Fruit fly (Drosophila melanogaster) whole organism, larva: Measurements from ENCODE around the gene Cpr72Ea.
A peak's percentile ranks its signal among the peaks of the same experiment; 100 is the strongest.

Experiments
- noc ChIP-seq: fragments of 200-800 bp; sonication (Bioruptor generic); optimal IDR thresholded peaks from 3 replicates; lab custom pipeline; 2019; ENCODE audit warnings: missing biosample characterization, mild to moderate bottlenecking, missing genetic modification characterization, moderate library complexity

Cpr72Ea gene

DNA sequence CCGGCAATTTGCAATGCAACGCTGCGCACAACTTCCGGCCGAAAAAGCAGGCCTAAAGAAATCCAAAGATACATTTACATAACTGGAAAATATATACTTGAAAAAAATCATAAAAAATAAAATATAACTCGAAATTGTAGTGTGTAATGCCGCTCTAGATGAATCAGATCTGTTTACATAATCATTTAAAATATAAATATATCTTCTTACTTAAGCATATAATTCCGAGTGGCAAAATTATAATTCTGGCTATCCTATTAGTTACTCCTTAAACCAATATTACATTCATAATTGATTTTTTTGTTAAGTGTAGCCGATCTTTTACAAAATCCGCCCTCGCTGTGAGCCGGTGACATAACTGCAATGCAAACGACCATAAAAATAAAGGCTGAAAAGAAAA, 22.9 kb upstream of the Cpr72Ea start:
- TF ChIP-seq noc (tag; lab: Kevin White, UChicago): no peak

DNA sequence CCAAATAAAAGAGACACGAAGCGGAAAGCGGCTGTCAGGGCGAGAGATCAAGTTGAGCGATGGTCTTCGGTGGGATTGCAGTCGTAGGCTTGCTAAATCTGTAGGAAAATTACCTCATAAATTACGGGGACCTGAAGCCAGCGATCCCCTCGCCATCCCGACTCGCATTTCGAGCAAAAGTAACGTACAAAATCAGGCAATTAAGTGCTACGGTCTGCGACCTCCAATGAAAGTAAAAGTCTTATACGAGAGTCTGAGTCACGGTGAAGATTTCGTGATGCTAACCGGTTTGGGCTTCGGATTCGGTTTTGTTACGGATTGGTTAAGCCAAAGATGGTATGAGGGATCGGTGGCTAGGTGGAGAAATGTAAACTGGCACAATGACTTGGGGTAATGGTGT, 22.5 kb upstream of the Cpr72Ea start:
- no peak for TF ChIP-seq noc (tag; lab: Kevin White, UChicago)

DNA sequence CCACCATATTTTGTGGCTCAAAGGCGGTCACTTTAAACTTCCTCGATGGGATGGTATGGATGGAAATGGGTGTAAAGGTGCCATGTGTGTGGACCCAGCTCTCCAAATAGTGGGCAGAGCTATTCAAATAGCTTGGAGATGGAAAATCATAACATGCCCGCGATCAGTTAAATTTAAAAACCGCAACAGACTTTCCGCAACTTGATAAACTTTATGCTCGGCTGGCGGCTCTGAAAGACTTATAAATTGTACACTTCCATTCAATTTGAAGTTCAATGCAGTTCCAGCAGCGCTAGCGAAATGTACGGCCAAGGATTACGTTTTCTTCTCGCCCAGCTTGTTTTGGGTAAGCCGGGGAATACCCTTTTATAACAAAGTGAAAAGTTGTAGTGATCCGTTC, 16.4 kb upstream of the Cpr72Ea start, which contains the start of gene CG33257:
Gene CG33257, plus strand, starts transcription at position 301 of the 400 bp plus-strand sequence.
- no peak for TF ChIP-seq noc (tag; lab: Kevin White, UChicago)

DNA sequence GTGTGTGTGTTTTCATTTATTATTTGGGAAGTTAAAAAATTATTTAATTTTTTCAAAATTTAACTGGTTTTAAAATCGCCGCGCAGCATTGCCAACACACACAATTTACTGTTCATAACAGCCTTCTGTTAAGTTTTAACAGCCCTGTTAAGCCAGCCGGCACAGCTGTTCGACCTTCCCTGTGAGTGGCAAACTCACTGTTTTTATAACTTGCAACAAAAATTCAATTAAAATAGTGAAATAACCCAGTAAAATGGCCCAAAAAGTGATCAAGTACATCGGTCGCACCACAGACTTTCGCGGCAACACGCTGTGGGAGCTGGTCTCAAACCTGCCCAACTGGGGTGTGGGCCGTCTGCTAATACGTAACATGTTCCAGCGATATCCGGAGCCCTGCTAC, 14.5 kb upstream of the Cpr72Ea start, which contains the start of gene mRpS34:
Gene mRpS34, plus strand, starts transcription at position 161 of the 400 bp plus-strand sequence.
- TF ChIP-seq noc (tag; lab: Kevin White, UChicago): no peak

DNA sequence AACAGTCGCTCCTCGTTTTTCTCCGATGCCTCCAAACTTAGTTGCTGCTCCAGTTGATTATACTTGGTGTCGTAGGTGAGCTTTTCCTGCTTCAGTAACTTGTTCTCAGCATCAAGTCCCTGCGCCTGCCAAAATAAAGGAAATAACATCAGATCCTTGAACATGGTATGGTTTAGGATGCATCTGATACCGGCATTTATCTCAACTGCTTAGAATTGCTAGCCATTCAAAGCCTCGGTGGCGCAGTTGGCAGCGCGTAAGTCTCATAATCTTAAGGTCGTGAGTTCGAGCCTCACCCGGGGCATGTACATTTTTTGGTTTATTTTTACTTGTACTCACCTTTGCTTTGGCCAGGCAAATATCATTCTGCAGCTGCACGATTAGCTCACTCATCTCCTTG, 12.7 kb upstream of the Cpr72Ea start:
- TF ChIP-seq noc (tag; lab: Kevin White, UChicago): no peak

DNA sequence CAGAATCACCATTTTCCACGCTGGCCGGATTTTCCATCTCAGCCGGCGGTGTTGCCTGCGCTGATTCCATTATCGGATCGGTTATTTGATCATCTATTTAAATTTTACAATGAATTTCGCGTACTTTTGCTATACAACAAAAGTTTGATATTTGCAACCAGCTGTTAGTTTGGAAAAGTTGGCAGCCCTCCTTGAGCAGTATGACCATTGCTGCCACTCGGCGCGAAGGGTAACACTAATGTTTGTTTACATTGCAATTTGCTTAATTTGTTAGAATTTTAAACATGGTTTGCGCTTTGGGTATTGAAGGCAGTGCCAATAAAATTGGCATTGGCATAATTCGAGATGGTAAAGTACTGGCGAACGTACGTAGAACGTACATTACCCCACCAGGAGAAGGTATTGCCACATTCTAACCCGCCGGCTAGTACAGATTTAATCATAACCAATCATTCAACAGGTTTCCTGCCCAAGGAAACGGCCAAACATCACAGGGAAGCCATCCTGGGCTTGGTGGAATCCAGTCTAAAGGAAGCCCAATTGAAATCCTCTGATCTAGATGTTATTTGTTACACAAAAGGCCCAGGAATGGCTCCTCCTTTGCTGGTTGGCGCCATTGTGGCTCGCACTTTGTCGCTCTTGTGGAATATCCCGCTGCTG, 10.5 kb upstream of the Cpr72Ea start, which contains the start of the genes Golgin104 and Tcs3:
Gene Golgin104, minus strand, starts transcription at position 182 of the 660 bp plus-strand sequence.
Gene Tcs3, plus strand, starts transcription at position 222 of the 660 bp plus-strand sequence.
- no peak for TF ChIP-seq noc (tag; lab: Kevin White, UChicago)

DNA sequence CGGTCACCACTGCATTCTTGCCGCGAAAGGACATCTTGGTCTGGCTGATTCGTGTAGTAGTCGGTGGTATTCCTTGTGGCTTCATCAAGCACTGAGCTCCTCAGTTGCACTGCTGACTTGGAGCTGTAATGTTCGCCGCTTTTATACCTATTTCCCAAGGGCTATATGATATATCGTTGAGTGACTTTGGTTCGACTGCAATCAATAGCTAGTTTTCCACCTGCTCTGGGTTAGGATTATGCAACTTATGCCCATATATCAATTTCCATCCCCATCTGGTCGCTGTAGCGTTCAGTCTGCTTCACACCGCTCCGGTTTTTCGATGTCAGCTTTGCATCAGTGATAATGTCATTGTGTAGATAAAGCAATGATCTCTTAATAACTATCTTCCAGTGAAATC, 8.2 kb upstream of the Cpr72Ea start, which contains the start of gene Pdh:
Gene Pdh, minus strand, starts transcription at position 101 of the 400 bp plus-strand sequence.
- no peak for TF ChIP-seq noc (tag; lab: Kevin White, UChicago)

DNA sequence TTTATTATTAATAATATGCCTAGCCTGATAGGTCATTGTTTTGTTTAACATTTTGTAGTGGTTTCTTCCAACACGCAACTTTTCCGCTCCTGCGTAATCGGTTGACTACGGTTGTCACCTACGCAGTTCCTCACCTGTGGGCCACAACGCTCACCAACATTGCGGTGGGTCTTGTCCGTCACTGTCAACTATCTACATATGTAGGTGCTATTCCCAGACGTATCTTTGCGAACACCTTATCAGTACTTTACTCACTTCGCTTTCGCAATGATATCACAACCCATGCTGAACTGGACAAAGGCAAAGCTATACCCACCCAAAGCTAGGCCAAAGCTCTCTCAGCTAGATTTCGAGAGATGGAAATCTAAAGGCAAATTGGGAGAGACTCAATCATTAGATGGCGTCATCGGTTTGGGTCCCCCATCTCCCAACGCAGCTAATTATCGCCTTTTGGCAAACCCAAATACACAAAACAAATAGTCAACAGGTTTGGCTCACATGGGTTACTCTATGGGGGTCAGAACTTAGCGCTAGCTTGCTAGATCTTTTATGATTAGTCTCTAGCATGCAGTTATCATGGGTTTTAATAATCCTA, 6.1 kb upstream of the Cpr72Ea start:
- TF ChIP-seq noc (tag; lab: Kevin White, UChicago): peak; percentile 17

DNA sequence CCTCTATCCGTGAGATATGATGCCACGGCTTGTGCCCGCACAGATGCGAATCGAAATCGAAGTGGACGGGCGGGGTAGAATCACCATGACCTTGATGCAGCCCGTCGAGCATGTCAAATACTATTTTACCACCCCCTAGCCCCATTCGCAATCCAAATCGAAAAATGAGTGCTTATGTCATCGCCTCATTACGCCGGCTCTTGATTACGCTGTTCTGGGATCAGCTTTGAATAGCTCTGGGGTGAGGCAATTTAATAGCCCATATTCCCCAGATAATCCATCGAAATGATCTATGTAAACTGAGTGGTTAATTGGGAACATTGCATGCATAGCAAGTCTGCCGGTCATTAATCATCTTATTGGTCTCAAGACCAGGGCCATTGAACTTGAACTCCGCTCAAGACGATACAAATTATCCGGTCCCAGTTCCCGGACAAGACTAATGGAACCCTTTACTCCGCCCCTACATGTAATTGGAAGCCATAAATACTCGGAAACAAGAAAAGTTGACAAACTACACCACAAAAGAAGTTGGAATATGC, 5.1 kb upstream of the Cpr72Ea start:
- no peak for TF ChIP-seq noc (tag; lab: Kevin White, UChicago)

DNA sequence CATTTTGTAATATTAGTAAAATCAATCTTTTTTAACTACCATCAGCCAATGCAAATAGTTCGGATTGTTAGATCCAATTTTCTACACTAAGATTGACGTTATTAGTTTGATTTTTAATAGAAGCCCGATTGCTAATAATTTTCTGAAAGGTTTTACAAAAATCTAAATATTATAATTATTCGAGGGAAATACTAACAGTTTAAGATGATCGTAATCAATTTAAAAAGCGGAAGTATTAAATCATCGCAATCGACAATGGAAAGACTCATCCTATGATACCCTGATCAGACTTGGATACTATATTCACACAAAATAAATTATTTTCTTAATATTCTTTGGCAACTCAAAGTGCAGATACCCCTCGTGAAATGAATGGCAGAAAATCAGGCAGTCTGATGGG, 4.5 kb upstream of the Cpr72Ea start:
- no peak for TF ChIP-seq noc (tag; lab: Kevin White, UChicago)

DNA sequence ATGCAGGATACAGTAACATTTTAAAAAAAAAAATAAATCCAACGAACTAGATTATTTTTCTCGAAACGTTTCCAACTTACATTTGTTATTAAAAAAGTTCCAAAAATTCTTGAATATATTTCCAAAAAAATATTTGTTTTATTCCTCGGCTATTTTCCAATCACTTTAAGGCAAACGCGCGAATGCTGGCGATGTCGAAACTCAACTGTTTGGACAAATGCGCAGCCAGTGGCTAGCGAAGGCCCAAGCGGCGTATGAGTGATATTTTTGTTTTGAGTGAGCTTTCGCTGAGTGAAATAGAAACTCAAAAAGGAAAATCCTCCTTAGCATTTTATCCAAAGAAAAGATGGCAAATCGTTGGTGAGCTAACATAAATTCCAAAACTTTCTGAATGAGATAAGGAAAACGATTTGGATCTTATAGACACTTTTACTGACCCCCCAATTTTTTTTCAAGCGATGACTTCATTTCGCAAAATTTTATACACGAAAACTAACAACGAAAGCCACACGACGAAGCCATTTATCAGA, 3.1 kb upstream of the Cpr72Ea start, which contains the start of gene ringer:
Gene ringer, minus strand, starts transcription at position 210 of the 530 bp plus-strand sequence.
- TF ChIP-seq noc (tag; lab: Kevin White, UChicago): no peak

DNA sequence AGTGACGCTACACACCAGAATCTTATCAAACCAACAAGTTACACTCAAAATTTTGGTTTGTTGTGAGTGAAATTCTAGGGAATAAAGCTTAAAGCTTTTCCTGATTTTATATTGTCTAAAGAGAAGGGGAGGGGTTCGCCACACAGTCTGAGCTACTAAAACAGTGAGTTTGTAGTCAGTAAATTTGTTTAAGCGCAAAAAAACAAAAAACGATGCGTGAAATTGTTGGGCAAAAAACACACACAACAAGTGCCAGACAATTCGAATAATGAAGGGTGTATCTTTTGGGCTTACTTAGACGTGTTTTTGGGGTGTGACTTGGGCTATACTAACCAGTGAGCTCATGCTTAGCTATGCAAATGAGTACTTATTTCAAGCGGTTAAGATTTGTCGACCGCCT, 2.6 kb upstream of the Cpr72Ea start:
- no peak for TF ChIP-seq noc (tag; lab: Kevin White, UChicago)

DNA sequence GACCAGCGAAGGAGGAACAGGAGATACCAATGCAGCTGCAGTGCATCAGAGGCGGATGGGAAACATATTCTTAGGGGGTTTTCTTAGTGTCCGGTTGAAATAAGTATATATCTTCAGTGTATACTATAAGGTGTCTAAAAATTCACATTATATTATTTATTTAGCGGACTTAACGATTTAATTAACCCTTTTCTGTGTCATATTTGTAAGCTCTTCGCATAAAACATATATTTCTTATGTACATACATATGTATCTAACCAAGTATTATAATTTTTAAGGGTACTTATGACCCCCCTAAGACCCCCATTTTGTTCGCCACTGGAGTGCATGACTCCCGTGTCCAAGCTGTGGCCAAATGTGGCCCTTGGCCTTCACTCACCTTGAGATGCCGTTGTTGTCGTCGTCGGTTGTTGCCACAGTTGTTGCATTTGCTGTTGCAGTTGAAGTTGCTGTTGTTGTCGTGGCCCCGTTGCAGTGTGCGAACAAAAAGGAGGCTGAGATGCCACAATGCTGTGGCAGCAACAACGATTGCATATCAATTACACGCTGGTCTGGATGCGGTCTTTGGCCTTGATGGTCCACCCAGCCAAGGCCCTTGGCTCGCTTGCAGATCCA, 1.1 kb upstream of the Cpr72Ea start:
- no peak for TF ChIP-seq noc (tag; lab: Kevin White, UChicago)

DNA sequence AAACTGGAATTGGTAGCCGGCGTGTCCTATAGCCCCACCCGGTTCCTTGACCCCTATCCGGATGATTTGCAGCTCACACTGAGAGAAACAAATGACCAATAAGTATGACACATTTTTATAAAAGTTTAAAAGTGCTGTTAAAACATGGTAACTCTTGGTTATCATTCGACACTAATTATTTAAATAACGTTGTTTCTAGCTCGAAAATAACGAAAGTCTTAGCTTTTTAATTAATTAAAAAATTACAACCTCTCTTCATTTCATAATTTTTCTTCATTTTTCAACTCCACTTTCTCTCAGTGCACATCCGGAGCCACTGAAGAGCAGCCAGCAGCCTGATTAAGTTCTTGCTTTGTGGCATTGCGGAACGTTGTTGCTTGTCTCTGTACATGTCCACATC, 1.8 kb downstream of the Cpr72Ea start:
- TF ChIP-seq noc (tag; lab: Kevin White, UChicago): no peak

DNA sequence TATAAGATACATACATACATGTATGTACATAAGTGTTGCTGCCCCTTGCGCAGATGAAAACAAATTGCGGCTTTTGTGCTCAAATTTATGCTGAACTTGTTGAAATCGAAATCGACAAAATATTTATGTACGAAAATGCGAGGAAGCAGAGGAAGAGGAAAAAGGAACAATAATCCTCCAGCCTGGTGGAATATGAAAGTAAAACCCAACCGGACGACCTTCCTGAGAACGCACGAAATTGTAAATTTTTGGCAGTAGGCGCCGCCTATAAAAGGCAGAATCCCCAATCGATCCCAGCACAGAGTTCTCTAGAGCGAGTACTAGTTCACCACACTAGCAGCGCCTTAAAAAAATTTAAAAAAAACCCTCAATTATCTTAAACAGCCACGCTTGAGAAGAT, 2.2 kb downstream of the Cpr72Ea start, which contains the start of gene Cpr72Eb:
Gene Cpr72Eb, plus strand, starts transcription at position 301 of the 400 bp plus-strand sequence.
- TF ChIP-seq noc (tag; lab: Kevin White, UChicago): no peak

DNA sequence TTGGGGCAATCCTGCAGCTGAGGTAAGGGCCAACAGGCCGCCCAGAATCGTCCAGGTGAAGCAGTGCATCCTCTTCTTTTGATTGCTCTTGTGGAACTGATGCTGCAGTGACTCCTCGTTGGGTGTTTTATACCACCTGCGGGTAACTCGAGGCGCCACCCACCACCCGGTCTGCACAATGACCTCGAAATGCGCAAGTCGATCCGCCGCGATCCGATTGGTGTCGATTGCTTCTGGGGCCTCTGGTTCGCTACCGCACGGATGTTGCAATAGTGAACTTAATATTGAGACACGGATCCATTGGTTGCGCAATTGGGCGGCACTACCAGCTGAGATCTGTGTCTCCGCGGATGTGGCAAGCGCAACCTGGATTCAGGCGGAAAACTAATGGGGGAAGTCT, 4.8 kb downstream of the Cpr72Ea start, which contains the start of gene Cpr72Ec:
Gene Cpr72Ec, minus strand, starts transcription at position 101 of the 400 bp plus-strand sequence.
- no peak for TF ChIP-seq noc (tag; lab: Kevin White, UChicago)
